Worm (Caenorhabditis elegans) whole organism, late embryonic: ENCODE results near the gene srh-20.

Experiments
- C08G9.2 ChIP-seq: sonication (generic microtip); optimal IDR thresholded peaks from 2 replicates; lab custom pipeline; 2016; ENCODE audit warnings: mild to moderate bottlenecking, missing genetic modification characterization, moderate library complexity, missing compliant biosample characterization
- K02D7.2 ChIP-seq: sonication (generic microtip); optimal IDR thresholded peaks from 2 replicates; lab custom pipeline; 2017; ENCODE audit warnings: mild to moderate bottlenecking, missing genetic modification characterization, missing compliant biosample characterization
- T23F11.4 ChIP-seq: fragments of 200-800 bp; sonication (Bioruptor generic); optimal IDR thresholded peaks from 2 replicates; lab custom pipeline; 2018; ENCODE audit warnings: mild to moderate bottlenecking, missing genetic modification characterization, missing compliant biosample characterization
- Y22D7AL.16 ChIP-seq: sonication (generic microtip); optimal IDR thresholded peaks from 2 replicates; lab custom pipeline; 2016; ENCODE audit warnings: missing genetic modification characterization, missing compliant biosample characterization
- ahr-1 ChIP-seq: sonication (generic microtip); optimal IDR thresholded peaks from 2 replicates; lab custom pipeline; 2016; ENCODE audit warnings: missing genetic modification characterization, missing compliant biosample characterization
- ama-1 ChIP-seq: fragments of 150-350 bp; optimal IDR thresholded peaks from 2 replicates; lab custom pipeline; 2014
- ceh-18 ChIP-seq: sonication (generic microtip); optimal IDR thresholded peaks from 2 replicates; lab custom pipeline; 2016; ENCODE audit warnings: missing genetic modification characterization, missing compliant biosample characterization
- ceh-19 ChIP-seq: fragments of 200-800 bp; sonication (Bioruptor generic); optimal IDR thresholded peaks from 2 replicates; lab custom pipeline; 2018; ENCODE audit warnings: mild to moderate bottlenecking, missing genetic modification characterization, missing compliant biosample characterization
- ceh-2 ChIP-seq: sonication (generic microtip); optimal IDR thresholded peaks from 2 replicates; lab custom pipeline; 2016; ENCODE audit warnings: missing genotype, missing genetic modification characterization, missing compliant biosample characterization
- ceh-31 ChIP-seq: sonication (generic microtip); optimal IDR thresholded peaks from 2 replicates; lab custom pipeline; 2016; ENCODE audit warnings: missing genetic modification characterization, missing compliant biosample characterization
- ceh-45 ChIP-seq: fragments of 200-800 bp; sonication (Bioruptor generic); IDR thresholded peaks from 2 replicates; pipeline ENCODE4 v1.3.6; 2022; ENCODE audit warnings: missing genetic modification reagents, missing genetic modification characterization, missing compliant biosample characterization
- ceh-48 ChIP-seq: sonication (generic microtip); optimal IDR thresholded peaks from 2 replicates; lab custom pipeline; 2016; ENCODE audit warnings: missing genetic modification characterization, inconsistent platforms, missing compliant biosample characterization
- ceh-6 ChIP-seq: fragments of 200-800 bp; sonication (Bioruptor generic); optimal IDR thresholded peaks from 2 replicates; lab custom pipeline; 2018; ENCODE audit warnings: mild to moderate bottlenecking, missing genetic modification characterization, missing compliant biosample characterization
- elt-2 ChIP-seq: sonication (generic microtip); optimal IDR thresholded peaks from 2 replicates; lab custom pipeline; 2016; ENCODE audit warnings: missing genetic modification reagents, missing genetic modification characterization, missing compliant biosample characterization
- elt-4 ChIP-seq: sonication (generic microtip); optimal IDR thresholded peaks from 2 replicates; lab custom pipeline; 2016; ENCODE audit warnings: missing genetic modification characterization, missing compliant biosample characterization
- ets-4 ChIP-seq: sonication (generic microtip); optimal IDR thresholded peaks from 2 replicates; lab custom pipeline; 2016; ENCODE audit warnings: missing genetic modification characterization, missing compliant biosample characterization
- eyg-1 ChIP-seq: sonication (generic microtip); optimal IDR thresholded peaks from 2 replicates; lab custom pipeline; 2016; ENCODE audit warnings: missing genotype, missing genetic modification characterization, missing compliant biosample characterization
- fax-1 ChIP-seq: sonication (generic microtip); optimal IDR thresholded peaks from 2 replicates; lab custom pipeline; 2016; ENCODE audit warnings: missing genotype, missing genetic modification characterization, missing compliant biosample characterization
- hlh-15 ChIP-seq: sonication (generic microtip); optimal IDR thresholded peaks from 2 replicates; lab custom pipeline; 2016; ENCODE audit warnings: missing genetic modification characterization, missing compliant biosample characterization
- lin-11 ChIP-seq: fragments of 200-800 bp; sonication (Bioruptor generic); optimal IDR thresholded peaks from 2 replicates; lab custom pipeline; 2018; ENCODE audit warnings: mild to moderate bottlenecking, missing genetic modification characterization, missing compliant biosample characterization
- madf-2 ChIP-seq: sonication (generic microtip); optimal IDR thresholded peaks from 2 replicates; lab custom pipeline; 2017; ENCODE audit warnings: missing genetic modification characterization, missing compliant biosample characterization
- nfya-1 ChIP-seq: sonication (generic microtip); optimal IDR thresholded peaks from 2 replicates; lab custom pipeline; 2017; ENCODE audit warnings: missing genetic modification characterization, mild to moderate bottlenecking, missing compliant biosample characterization, antibody characterized with exemption, moderate library complexity
- nhr-11 ChIP-seq: fragments of 150-350 bp; optimal IDR thresholded peaks from 2 replicates; lab custom pipeline; 2014; ENCODE audit warnings: missing biosample characterization, missing genetic modification characterization
- nhr-232 ChIP-seq: sonication (generic microtip); optimal IDR thresholded peaks from 2 replicates; lab custom pipeline; 2016; ENCODE audit warnings: missing genetic modification characterization, missing compliant biosample characterization
- odd-2 ChIP-seq: sonication (generic microtip); optimal IDR thresholded peaks from 2 replicates; lab custom pipeline; 2017; ENCODE audit warnings: antibody characterized with exemption, mild to moderate bottlenecking, missing genetic modification characterization, missing compliant biosample characterization
- pax-1 ChIP-seq: fragments of 150-350 bp; optimal IDR thresholded peaks from 2 replicates; lab custom pipeline; 2014; ENCODE audit warnings: missing biosample characterization, missing genetic modification characterization
- pha-4 ChIP-seq: fragments of 150-350 bp; optimal IDR thresholded peaks from 2 replicates; lab custom pipeline; 2018; ENCODE audit warnings: missing biosample characterization, missing genetic modification reagents, missing genetic modification characterization
- pqm-1 ChIP-seq: sonication (generic microtip); optimal IDR thresholded peaks from 2 replicates; lab custom pipeline; 2016; ENCODE audit warnings: missing genetic modification characterization, missing compliant biosample characterization
- pros-1 ChIP-seq: fragments of 150-350 bp; optimal IDR thresholded peaks from 2 replicates; lab custom pipeline; 2014; ENCODE audit warnings: missing biosample characterization, missing genetic modification reagents, missing genetic modification characterization
- ref-2 ChIP-seq: sonication (generic microtip); optimal IDR thresholded peaks from 2 replicates; lab custom pipeline; 2016; ENCODE audit warnings: missing genetic modification characterization, missing compliant biosample characterization
- rnt-1 ChIP-seq: sonication (generic microtip); optimal IDR thresholded peaks from 2 replicates; lab custom pipeline; 2016; ENCODE audit warnings: missing genetic modification characterization, missing compliant biosample characterization
- sox-4 ChIP-seq: sonication (generic microtip); optimal IDR thresholded peaks from 2 replicates; lab custom pipeline; 2017; ENCODE audit warnings: mild to moderate bottlenecking, missing genetic modification characterization, inconsistent platforms, missing compliant biosample characterization
- tbx-2 ChIP-seq: sonication (generic microtip); optimal IDR thresholded peaks from 2 replicates; lab custom pipeline; 2016; ENCODE audit warnings: missing genetic modification characterization, missing compliant biosample characterization
- tbx-7 ChIP-seq: sonication (generic microtip); optimal IDR thresholded peaks from 2 replicates; lab custom pipeline; 2016; ENCODE audit warnings: missing genotype, missing genetic modification characterization, missing compliant biosample characterization
- unc-3 ChIP-seq, 2 experiments: fragments of 200-800 bp in 1 of 2; sonication (Bioruptor generic) in 1 of 2; sonication (generic microtip) in 1 of 2; conservative IDR thresholded peaks in 1 of 2; optimal IDR thresholded peaks in 1 of 2; 2 replicates each; pipeline versions ENCODE4 v1.3.6 to Lab custom; 2016 to 2022; ENCODE audit warnings: missing compliant biosample characterization in 2 of 2, missing genetic modification characterization in 2 of 2, missing genetic modification reagents in 1 of 2
- unc-42 ChIP-seq: sonication (generic microtip); optimal IDR thresholded peaks from 2 replicates; lab custom pipeline; 2016; ENCODE audit warnings: missing genotype, missing genetic modification characterization, missing compliant biosample characterization
- unc-55 ChIP-seq: sonication (generic microtip); optimal IDR thresholded peaks from 2 replicates; lab custom pipeline; 2017; ENCODE audit warnings: missing biosample characterization, missing genetic modification reagents, missing genetic modification characterization
- unc-86 ChIP-seq: sonication (generic microtip); optimal IDR thresholded peaks from 2 replicates; lab custom pipeline; 2016; ENCODE audit warnings: missing genetic modification characterization, missing compliant biosample characterization
- ztf-16 ChIP-seq: sonication (generic microtip); optimal IDR thresholded peaks from 2 replicates; lab custom pipeline; 2017; ENCODE audit warnings: missing genetic modification characterization, missing compliant biosample characterization

The srh-20 gene

DNA sequence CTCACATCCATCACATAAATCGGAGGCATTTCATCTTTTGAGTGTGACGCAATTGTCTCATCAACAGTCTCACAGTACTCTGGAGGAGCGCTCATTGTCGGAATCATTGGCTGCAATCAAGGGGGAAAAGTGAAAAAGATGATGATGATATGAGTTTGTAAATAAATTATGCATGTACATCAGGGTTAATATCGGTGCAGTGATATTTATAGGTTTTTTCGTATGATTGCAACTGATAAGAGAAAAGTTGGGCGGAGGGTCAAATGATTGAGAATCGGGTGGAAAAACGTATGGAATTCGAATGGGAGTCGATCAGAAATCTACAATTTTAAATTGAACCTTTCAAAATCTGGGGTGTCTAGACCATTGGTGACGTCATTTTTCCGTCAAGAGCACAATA lies 9.8 kb upstream of the srh-20 start, which contains the start of gene H23N18.6:
H23N18.6 (minus strand) TSS at position 201 of the 400 bp plus-strand sequence.
- no peak for TF ChIP-seq hlh-15 (tag; lab: Kevin White, UChicago)
- TF ChIP-seq elt-2, result peak; percentile 60

ce11 chrV:4918091-4918624 lies 6.6 kb upstream of the srh-20 start, which contains the start of gene C02E7.7:
TSS of gene C02E7.7 (minus strand) at chrV:4918574.
- TF ChIP-seq eyg-1 (no peak), ama-1 (lab: Kevin White, UChicago) (peak; percentile 7)

DNA sequence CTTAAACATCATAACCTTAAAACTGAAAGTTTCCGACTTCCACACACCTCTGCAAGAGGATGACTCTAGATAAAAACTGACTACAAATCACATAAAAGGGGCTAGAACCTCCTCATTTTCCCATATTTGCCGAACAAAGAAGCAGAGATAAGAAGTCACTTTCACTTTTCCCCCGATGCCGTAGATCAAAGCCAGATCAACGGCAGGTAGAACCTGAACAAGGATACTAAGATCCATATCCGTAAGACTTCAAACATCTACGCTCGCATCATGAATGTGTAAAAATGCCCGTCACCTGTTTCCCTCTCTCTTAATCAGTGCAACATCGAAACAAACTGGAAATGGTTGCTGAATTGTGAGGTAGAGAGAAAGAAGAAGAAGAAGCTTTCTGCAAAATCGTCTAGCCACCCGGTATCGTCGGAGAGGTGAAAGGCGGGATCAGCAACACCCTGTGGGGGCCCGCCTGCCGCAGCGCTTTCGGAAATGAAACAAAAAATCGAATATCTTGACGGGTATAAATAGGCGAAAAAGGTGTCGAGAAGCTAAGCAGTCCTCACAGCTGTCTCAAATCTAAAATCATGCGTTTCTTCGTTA lies 6.0 kb upstream of the srh-20 start, which contains the start of gene C02E7.6:
C02E7.6 (plus strand) TSS at position 544 of the 594 bp plus-strand sequence.
- TF ChIP-seq nfya-1 (tag; lab: Kevin White, UChicago) (no peak), rnt-1 (tag; lab: Kevin White, UChicago) (peak; percentile 16), unc-86 (tag; lab: Kevin White, UChicago) (no peak), ceh-45 (GFP tag; lab: Robert Waterston, UW) (no peak), nhr-232 (tag; lab: Kevin White, UChicago) (no peak), odd-2 (no peak), pqm-1 (tag; lab: Kevin White, UChicago) (no peak)

- TF ChIP-seq T23F11.4 (no peak), ceh-45 (GFP tag; lab: Robert Waterston, UW) (no peak)
Measured at ce11 chrV:4920690-4921152, 4.0 kb upstream of the srh-20 start, which contains the start of the genes C02E7.8 and srh-23. TSS of gene C02E7.8 (minus strand) at chrV:4920790. TSS of gene srh-23 (plus strand) at chrV:4921102.

DNA sequence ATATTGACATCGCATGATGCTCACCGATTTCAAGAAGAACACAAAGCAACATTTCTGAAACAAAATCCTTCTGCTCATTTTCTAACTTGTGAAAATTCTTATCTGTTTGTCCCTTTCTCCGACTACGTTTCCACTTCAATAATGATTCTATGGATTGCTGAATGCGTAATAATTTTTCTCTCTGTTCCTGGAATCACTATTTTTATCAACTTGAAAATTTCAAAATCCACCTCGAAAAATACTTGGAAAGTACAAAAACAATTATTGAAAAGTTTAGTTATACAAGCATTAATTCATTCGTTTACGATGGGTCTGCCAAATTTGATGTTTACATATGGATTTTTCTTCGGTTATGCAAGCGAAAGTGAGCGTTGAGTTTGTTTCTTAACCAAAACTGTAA lies 2.7 kb upstream of the srh-20 start, which contains the start of gene srh-22:
srh-22 (plus strand) TSS at position 301 of the 400 bp plus-strand sequence.
- TF ChIP-seq unc-55 (GFP tag; lab: Kevin White, UChicago) (no peak), nhr-11 (no peak), ceh-19 (GFP tag; lab: Kevin White, UChicago) (no peak), odd-2 (no peak), ceh-6 (no peak), ceh-31 (tag; lab: Kevin White, UChicago) (no peak), madf-2 (tag; lab: Kevin White, UChicago) (no peak)

DNA sequence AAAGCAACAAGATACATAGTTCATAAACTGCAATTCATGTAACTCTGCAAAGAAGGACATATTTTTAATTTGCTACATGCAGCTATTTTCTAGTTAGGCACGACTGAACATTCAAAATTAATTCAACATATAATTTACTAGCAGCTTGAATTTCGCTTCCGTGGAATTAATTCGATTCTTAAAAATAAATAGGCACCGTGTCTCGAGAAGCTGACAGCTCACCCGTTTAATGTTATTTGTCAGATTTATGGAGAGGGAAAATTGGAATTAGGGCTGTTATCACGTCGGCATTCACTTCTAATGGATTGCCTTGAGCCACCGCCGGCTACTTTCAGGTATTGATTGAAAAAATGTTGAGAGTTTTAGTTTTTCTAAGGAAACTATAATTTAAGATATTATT lies 1.7 kb downstream of the srh-20 start, which contains the start of gene srh-21:
srh-21 (plus strand) TSS at position 301 of the 400 bp plus-strand sequence.
- TF ChIP-seq ets-4 (tag; lab: Kevin White, UChicago), result no peak
- no peak for TF ChIP-seq nhr-11
- no peak for TF ChIP-seq fax-1 (tag; lab: Kevin White, UChicago)
- no peak for TF ChIP-seq pros-1 (tag; lab: Kevin White, UChicago)
- no peak for TF ChIP-seq ceh-2

- TF ChIP-seq tbx-2 (tag; lab: Kevin White, UChicago), result no peak
- no peak for TF ChIP-seq unc-55 (GFP tag; lab: Kevin White, UChicago)
- no peak for TF ChIP-seq fax-1 (tag; lab: Kevin White, UChicago)
- TF ChIP-seq ztf-16, result no peak
- TF ChIP-seq ahr-1, result no peak
- no peak for TF ChIP-seq tbx-7 (tag; lab: Kevin White, UChicago)
- TF ChIP-seq ceh-48 (tag; lab: Kevin White, UChicago), result no peak
- no peak for TF ChIP-seq ref-2 (tag; lab: Kevin White, UChicago)
- no peak for TF ChIP-seq K02D7.2 (tag; lab: Kevin White, UChicago)
- no peak for TF ChIP-seq Y22D7AL.16 (tag; lab: Kevin White, UChicago)
- no peak for TF ChIP-seq ets-4 (tag; lab: Kevin White, UChicago)
- no peak for TF ChIP-seq ceh-18 (tag; lab: Kevin White, UChicago)
- no peak for TF ChIP-seq pax-1 (tag; lab: Kevin White, UChicago)
- TF ChIP-seq lin-11 (tag; lab: Kevin White, UChicago), result no peak
- no peak for TF ChIP-seq elt-4
- no peak for TF ChIP-seq pha-4 (tag; lab: Kevin White, UChicago)
- TF ChIP-seq unc-3 (GFP tag; conservative IDR thresholded peaks at IDR 0.05; lab: Robert Waterston, UW), result no peak
- no peak for TF ChIP-seq unc-3 (tag; optimal IDR thresholded peaks at IDR 0.05; lab: Kevin White, UChicago)
- no peak for TF ChIP-seq sox-4 (tag; lab: Kevin White, UChicago)
- TF ChIP-seq unc-42 (tag; lab: Kevin White, UChicago), result no peak
- no peak for TF ChIP-seq C08G9.2 (tag; lab: Kevin White, UChicago)
Measured at ce11 chrV:4929842-4930241, 5.1 kb downstream of the srh-20 start, which contains the start of gene str-205. TSS of gene str-205 (minus strand) at chrV:4929942.
